Worm (Caenorhabditis elegans) whole organism, midembryonic: Measurements from ENCODE around the gene Y59H11AM.4.

Experiments
- T22C8.4 ChIP-seq: fragments of 200-800 bp; sonication (Bioruptor generic); IDR thresholded peaks from 2 replicates; pipeline ENCODE4 v1.3.6; 2022; ENCODE audit warnings: missing genetic modification characterization, missing compliant biosample characterization
- cog-1 ChIP-seq: sonication (generic microtip); optimal IDR thresholded peaks from 2 replicates; lab custom pipeline; 2016; ENCODE audit warnings: missing genetic modification characterization, missing compliant biosample characterization
- flt-1 ChIP-seq: fragments of 200-800 bp; sonication (Bioruptor generic); IDR thresholded peaks from 2 replicates; pipeline ENCODE4 v1.3.6; 2022; ENCODE audit warnings: missing genetic modification characterization, missing compliant biosample characterization
- klf-2 ChIP-seq: fragments of 200-800 bp; sonication (Bioruptor generic); conservative IDR thresholded peaks from 2 replicates; pipeline ENCODE4 v1.3.6; 2022; ENCODE audit warnings: missing genetic modification reagents, missing genetic modification characterization, missing compliant biosample characterization
- med-1 ChIP-seq: sonication (generic microtip); optimal IDR thresholded peaks from 2 replicates; lab custom pipeline; 2017; ENCODE audit warnings: missing genetic modification characterization, mild to moderate bottlenecking, missing compliant biosample characterization, antibody characterized with exemption, missing genetic modification reagents; ENCODE audit not compliant: insufficient read depth
- ref-1 ChIP-seq: fragments of 200-800 bp; sonication (Bioruptor generic); conservative IDR thresholded peaks from 2 replicates; pipeline ENCODE4 v1.3.6; 2022; ENCODE audit warnings: missing genetic modification reagents, missing genetic modification characterization, missing compliant biosample characterization
- tab-1 ChIP-seq: fragments of 200-800 bp; sonication (Bioruptor generic); IDR thresholded peaks from 2 replicates; pipeline ENCODE4 v1.3.6; 2022; ENCODE audit warnings: missing genetic modification characterization, missing compliant biosample characterization
- ztf-23 ChIP-seq: fragments of 200-800 bp; sonication (Bioruptor generic); IDR thresholded peaks from 2 replicates; pipeline ENCODE4 v1.3.6; 2022; ENCODE audit warnings: missing genetic modification reagents, missing genetic modification characterization, missing compliant biosample characterization
- ztf-29 ChIP-seq: fragments of 200-800 bp; sonication (Bioruptor generic); IDR thresholded peaks from 2 replicates; pipeline ENCODE4 v1.3.6; 2022; ENCODE audit warnings: missing genetic modification reagents, missing genetic modification characterization, missing compliant biosample characterization

- no peak for TF ChIP-seq tab-1 (GFP tag; lab: Robert Waterston, UW)
- TF ChIP-seq T22C8.4 (GFP tag; lab: Robert Waterston, UW) = no peak
- no peak for TF ChIP-seq flt-1
- no peak for TF ChIP-seq ztf-29 (GFP tag; lab: Robert Waterston, UW)
- no peak for TF ChIP-seq cog-1
- no peak for TF ChIP-seq ref-1 (GFP tag; lab: Robert Waterston, UW)
- TF ChIP-seq klf-2 = no peak
- no peak for TF ChIP-seq ztf-23 (GFP tag; lab: Robert Waterston, UW)
- TF ChIP-seq med-1 (GFP tag; lab: Kevin White, UChicago) = no peak
These were observed at the start of gene Y59H11AM.4 for ce11 chrIV:8570253-8570652.
